Fruit fly (Drosophila melanogaster) whole organism, embryonic: Measurements from ENCODE around the gene Lamtor5.

Experiments
- B-H2 ChIP-seq: fragments of 200-800 bp; sonication (Bioruptor generic); optimal IDR thresholded peaks from 2 replicates; lab custom pipeline; 2018; ENCODE audit warnings: missing biosample characterization, mild to moderate bottlenecking, missing genetic modification characterization
- Bgb ChIP-seq: fragments of 200-800 bp; sonication (Bioruptor generic); IDR thresholded peaks from 2 replicates; pipeline ENCODE4 v1.3.6; 2022; ENCODE audit warnings: missing biosample characterization, missing genetic modification characterization; ENCODE audit not compliant: partially characterized antibody
- BtbVII ChIP-seq: fragments of 200-800 bp; sonication (Bioruptor generic); optimal IDR thresholded peaks from 3 replicates; lab custom pipeline; 2017; ENCODE audit warnings: missing biosample characterization, mild to moderate bottlenecking, missing genetic modification characterization
- CG10274 ChIP-seq: fragments of 200-800 bp; sonication (Bioruptor generic); optimal IDR thresholded peaks from 3 replicates; lab custom pipeline; 2017; ENCODE audit warnings: missing biosample characterization, mild to moderate bottlenecking, missing genetic modification characterization
- CG10431 ChIP-seq: fragments of 200-800 bp; sonication (Bioruptor generic); optimal IDR thresholded peaks from 3 replicates; lab custom pipeline; 2018; ENCODE audit warnings: missing biosample characterization, mild to moderate bottlenecking, missing genetic modification characterization
- CG11695 ChIP-seq: fragments of 200-800 bp; sonication (Bioruptor generic); IDR thresholded peaks from 3 replicates; pipeline ENCODE4 v1.3.6; 2022; ENCODE audit warnings: missing biosample characterization, missing genetic modification characterization
- CG1233 ChIP-seq: fragments of 200-800 bp; sonication (Bioruptor generic); optimal IDR thresholded peaks from 4 replicates; lab custom pipeline; 2018; ENCODE audit warnings: missing biosample characterization, mild to moderate bottlenecking, missing genetic modification characterization
- CG14050 ChIP-seq: fragments of 200-800 bp; sonication (Bioruptor generic); IDR thresholded peaks from 3 replicates; pipeline ENCODE4 v1.3.6; 2022; ENCODE audit warnings: missing biosample characterization, missing genetic modification characterization
- CG16813 ChIP-seq: fragments of 200-800 bp; sonication (Bioruptor generic); IDR thresholded peaks from 3 replicates; pipeline ENCODE4 v1.3.6; 2022; ENCODE audit warnings: missing biosample characterization, missing genetic modification characterization; ENCODE audit not compliant: partially characterized antibody
- CG17568 ChIP-seq: fragments of 200-800 bp; sonication (Bioruptor generic); optimal IDR thresholded peaks from 2 replicates; lab custom pipeline; 2018; ENCODE audit warnings: missing biosample characterization, mild to moderate bottlenecking, missing genetic modification characterization, moderate library complexity
- CG30020 ChIP-seq: fragments of 200-800 bp; optimal IDR thresholded peaks from 2 replicates; lab custom pipeline; 2019; ENCODE audit warnings: missing biosample characterization, mild to moderate bottlenecking, missing genetic modification characterization, moderate library complexity
- CG32772 ChIP-seq: fragments of 200-800 bp; sonication (Bioruptor generic); IDR thresholded peaks from 2 replicates; pipeline ENCODE4 v1.3.6; 2022; ENCODE audit warnings: missing biosample characterization, missing genetic modification characterization
- CG4617 ChIP-seq: fragments of 200-800 bp; sonication (Bioruptor generic); optimal IDR thresholded peaks from 3 replicates; lab custom pipeline; 2016; ENCODE audit warnings: missing biosample characterization, missing genetic modification characterization, borderline replicate concordance
- CG6689 ChIP-seq: fragments of 200-800 bp; sonication (Bioruptor generic); IDR thresholded peaks from 2 replicates; pipeline ENCODE4 v1.3.6; 2022; ENCODE audit warnings: missing biosample characterization, missing genetic modification characterization
- CG6854 ChIP-seq: fragments of 200-800 bp; sonication (Bioruptor generic); optimal IDR thresholded peaks from 3 replicates; lab custom pipeline; 2017; ENCODE audit warnings: missing biosample characterization, mild to moderate bottlenecking, missing genetic modification characterization
- CG8281 ChIP-seq: fragments of 200-800 bp; sonication (Bioruptor generic); optimal IDR thresholded peaks from 2 replicates; lab custom pipeline; 2018; ENCODE audit warnings: missing biosample characterization, mild to moderate bottlenecking, missing genetic modification characterization, moderate library complexity
- CrebB ChIP-seq: fragments of 200-800 bp; sonication (Bioruptor generic); optimal IDR thresholded peaks from 3 replicates; lab custom pipeline; 2018; ENCODE audit warnings: missing biosample characterization, mild to moderate bottlenecking, missing genetic modification characterization
- D19A ChIP-seq: fragments of 200-800 bp; optimal IDR thresholded peaks from 3 replicates; lab custom pipeline; 2019; ENCODE audit warnings: missing biosample characterization, mild to moderate bottlenecking, missing genetic modification characterization, moderate library complexity
- D19B ChIP-seq: fragments of 200-800 bp; sonication (Bioruptor generic); optimal IDR thresholded peaks from 2 replicates; lab custom pipeline; 2017; ENCODE audit warnings: missing biosample characterization, mild to moderate bottlenecking, missing genetic modification characterization
- ERR ChIP-seq: fragments of 200-800 bp; sonication (Bioruptor generic); optimal IDR thresholded peaks from 2 replicates; lab custom pipeline; 2016; ENCODE audit warnings: missing biosample characterization, missing genetic modification characterization
- Elba2 ChIP-seq: fragments of 200-800 bp; sonication (Bioruptor generic); optimal IDR thresholded peaks from 3 replicates; lab custom pipeline; 2016; ENCODE audit warnings: missing biosample characterization, missing genetic modification characterization
- Fer1 ChIP-seq: fragments of 200-800 bp; sonication (Bioruptor generic); optimal IDR thresholded peaks from 2 replicates; lab custom pipeline; 2017; ENCODE audit warnings: missing biosample characterization, mild to moderate bottlenecking, missing genetic modification characterization
- HHEX ChIP-seq: fragments of 200-800 bp; sonication (Bioruptor generic); optimal IDR thresholded peaks from 3 replicates; lab custom pipeline; 2017; ENCODE audit warnings: missing biosample characterization, mild to moderate bottlenecking, missing genetic modification characterization, missing genetic modification reagents
- Lpt ChIP-seq: fragments of >200 bp; optimal IDR thresholded peaks from 2 replicates; lab custom pipeline; 2018; ENCODE audit warnings: missing biosample characterization, missing genetic modification characterization
- Mes4 ChIP-seq: fragments of 200-800 bp; sonication (Bioruptor generic); optimal IDR thresholded peaks from 2 replicates; lab custom pipeline; 2016; ENCODE audit warnings: missing biosample characterization, missing genetic modification characterization
- NC2β ChIP-seq: fragments of 200-800 bp; sonication (Bioruptor generic); optimal IDR thresholded peaks from 2 replicates; lab custom pipeline; 2016; ENCODE audit warnings: missing biosample characterization, missing genetic modification characterization
- Nf-YB ChIP-seq: fragments of 200-800 bp; sonication (Bioruptor generic); optimal IDR thresholded peaks from 3 replicates; lab custom pipeline; 2019; ENCODE audit warnings: missing biosample characterization, mild to moderate bottlenecking, missing genetic modification characterization, moderate library complexity
- az2 ChIP-seq: fragments of 200-800 bp; sonication (Bioruptor generic); optimal IDR thresholded peaks from 3 replicates; lab custom pipeline; 2016; ENCODE audit warnings: missing biosample characterization, missing genetic modification characterization
- cato ChIP-seq: fragments of 200-800 bp; sonication (Bioruptor generic); optimal IDR thresholded peaks from 2 replicates; lab custom pipeline; 2016; ENCODE audit warnings: missing biosample characterization, missing genetic modification characterization, borderline replicate concordance
- crp ChIP-seq, 2 experiments: fragments of 200-800 bp; sonication (Bioruptor generic); optimal IDR thresholded peaks; 2 replicates in 1 of 2; 3 replicates in 1 of 2; lab custom pipeline; 2017; ENCODE audit warnings: missing biosample characterization in 2 of 2, missing genetic modification characterization in 2 of 2, mild to moderate bottlenecking in 1 of 2, moderate library complexity in 1 of 2
- dimm ChIP-seq: fragments of 200-800 bp; sonication (Bioruptor generic); IDR thresholded peaks from 2 replicates; pipeline ENCODE4 v1.3.6; 2022; ENCODE audit warnings: missing biosample characterization, missing genetic modification characterization
- dmrt11E ChIP-seq: fragments of 200-800 bp; sonication (Bioruptor generic); optimal IDR thresholded peaks from 3 replicates; lab custom pipeline; 2018; ENCODE audit warnings: missing biosample characterization, mild to moderate bottlenecking, missing genetic modification characterization, moderate library complexity
- ftz-f1 ChIP-seq: fragments of 200-800 bp; sonication (Bioruptor generic); optimal IDR thresholded peaks from 2 replicates; lab custom pipeline; 2016; ENCODE audit warnings: missing biosample characterization, missing genetic modification characterization
- ham ChIP-seq: fragments of 200-800 bp; sonication (Bioruptor generic); IDR thresholded peaks from 2 replicates; pipeline ENCODE4 v1.3.6; 2022; ENCODE audit warnings: missing biosample characterization, missing genetic modification characterization
- ind ChIP-seq: fragments of 200-800 bp; sonication (Bioruptor generic); optimal IDR thresholded peaks from 3 replicates; lab custom pipeline; 2016; ENCODE audit warnings: missing biosample characterization, missing genetic modification characterization
- lov ChIP-seq, 2 experiments: fragments of 200-800 bp in 1 of 2; fragments of >200 bp in 1 of 2; sonication (Bioruptor generic) in 1 of 2; IDR thresholded peaks in 1 of 2; optimal IDR thresholded peaks in 1 of 2; 2 replicates in 1 of 2; 3 replicates in 1 of 2; pipeline versions ENCODE4 v1.3.6 to Lab custom; 2017 to 2022; ENCODE audit warnings: missing biosample characterization in 1 of 2, missing genetic modification characterization in 1 of 2
- otp ChIP-seq: fragments of 200-800 bp; sonication (Bioruptor generic); IDR thresholded peaks from 3 replicates; pipeline ENCODE4, ENCODE4 v1.3.6; 2022; ENCODE audit warnings: missing biosample characterization, missing genetic modification characterization
- prd ChIP-seq, 3 experiments: fragments of >200 bp in 2 of 3; fragments of 200-800 bp in 1 of 3; sonication (Bioruptor generic) in 1 of 3; optimal IDR thresholded peaks in 2 of 3; IDR thresholded peaks in 1 of 3; 2 replicates in 2 of 3; 3 replicates in 1 of 3; pipeline versions ENCODE4 v1.3.6 to Lab custom; 2017 to 2022; ENCODE audit warnings: missing biosample characterization in 1 of 3, missing genetic modification characterization in 1 of 3
- pzg ChIP-seq: fragments of 200-800 bp; sonication (Bioruptor generic); optimal IDR thresholded peaks from 3 replicates; lab custom pipeline; 2018; ENCODE audit warnings: missing biosample characterization, mild to moderate bottlenecking, missing genetic modification characterization, moderate library complexity
- run ChIP-seq: fragments of 200-800 bp; sonication (Bioruptor generic); optimal IDR thresholded peaks from 3 replicates; lab custom pipeline; 2018; ENCODE audit warnings: missing biosample characterization, mild to moderate bottlenecking, missing genetic modification characterization
- seq ChIP-seq: fragments of 200-800 bp; sonication (Bioruptor generic); IDR thresholded peaks from 2 replicates; pipeline ENCODE4 v1.3.6; 2022; ENCODE audit warnings: missing biosample characterization, missing genetic modification characterization
- slou ChIP-seq: fragments of 200-800 bp; sonication (Bioruptor generic); optimal IDR thresholded peaks from 3 replicates; lab custom pipeline; 2016; ENCODE audit warnings: missing biosample characterization, missing genetic modification characterization
- sr ChIP-seq: fragments of 200-800 bp; sonication (Bioruptor generic); IDR thresholded peaks from 3 replicates; pipeline ENCODE4 v1.3.6; 2022; ENCODE audit warnings: missing biosample characterization, missing genetic modification characterization
- ssp ChIP-seq: fragments of 200-800 bp; sonication (Bioruptor generic); IDR thresholded peaks from 2 replicates; pipeline ENCODE4 v1.3.6; 2022; ENCODE audit warnings: missing biosample characterization, missing genetic modification characterization
- tap ChIP-seq: fragments of 200-800 bp; optimal IDR thresholded peaks from 3 replicates; lab custom pipeline; 2019; ENCODE audit warnings: missing biosample characterization, mild to moderate bottlenecking, missing genetic modification characterization, moderate library complexity
- trem ChIP-seq: fragments of 200-800 bp; optimal IDR thresholded peaks from 3 replicates; lab custom pipeline; 2019; ENCODE audit warnings: missing biosample characterization, mild to moderate bottlenecking, missing genetic modification characterization, moderate library complexity
- zen ChIP-seq: fragments of 200-800 bp; sonication (Bioruptor generic); optimal IDR thresholded peaks from 3 replicates; lab custom pipeline; 2018; ENCODE audit warnings: missing biosample characterization, mild to moderate bottlenecking, missing genetic modification characterization, moderate library complexity
- zfh1 ChIP-seq: fragments of 200-800 bp; sonication (Bioruptor generic); IDR thresholded peaks from 3 replicates; pipeline ENCODE4 v1.3.6; 2022; ENCODE audit warnings: missing biosample characterization, missing genetic modification characterization

Gene Lamtor5

dm6 chrX:1877107-1877736 is 18.5 kb upstream of the Lamtor5 start, which contains the start of the genes CG14817 and CG14805 (continued):
- TF ChIP-seq CG8281 (tag; lab: Kevin White, UChicago) (no peak), CrebB (tag; lab: Kevin White, UChicago) (peak; percentile 90), Bgb (GFP tag; lab: Robert Waterston, UW) (peak; percentile 60; the same call in 1 of the 2 replicates), Elba2 (GFP tag; lab: Kevin White, UChicago) (no peak), NC2β (peak; percentile 65), az2 (GFP tag; lab: Kevin White, UChicago) (peak; percentile 29), slou (no peak), ham (GFP tag; lab: Robert Waterston, UW) (no peak), B-H2 (GFP tag; lab: Kevin White, UChicago) (peak; percentile 91), Fer1 (GFP tag; lab: Kevin White, UChicago) (peak; percentile 93), lov (optimal IDR thresholded peaks at IDR 0.05; lab: Kevin White, UChicago) (no peak), lov (GFP tag; IDR thresholded peaks at IDR 0.05; lab: Robert Waterston, UW) (peak; percentile 71; the same call in 1 of the 3 replicates), trem (tag; lab: Kevin White, UChicago) (peak; percentile 88), sr (GFP tag; lab: Robert Waterston, UW) (peak; percentile 41; the same call in 1 of the 3 replicates), CG16813 (GFP tag; lab: Robert Waterston, UW) (peak; percentile 58), Nf-YB (GFP tag; lab: Kevin White, UChicago) (peak; percentile 51), seq (GFP tag; lab: Robert Waterston, UW) (peak; percentile 58; the same call in 1 of the 2 replicates), ERR (GFP tag; lab: Kevin White, UChicago) (no peak), ind (no peak), crp (GFP tag; optimal IDR thresholded peaks at IDR 0.05; lab: Kevin White, UChicago) (peak in 1 of 2 experiments; percentile 22), CG1233 (peak; percentile 83), Lpt (no peak), dimm (GFP tag; lab: Robert Waterston, UW) (no peak), CG10274 (GFP tag; lab: Kevin White, UChicago) (peak; percentile 54), dmrt11E (tag; lab: Kevin White, UChicago) (peak; percentile 59), prd (optimal IDR thresholded peaks at IDR 0.05; lab: Kevin White, UChicago) (no peak), prd (GFP tag; IDR thresholded peaks at IDR 0.05; lab: Robert Waterston, UW) (no peak), BtbVII (peak; percentile 87), D19A (tag; lab: Kevin White, UChicago) (peak; percentile 21), otp (GFP tag; lab: Robert Waterston, UW) (0 out of 3 replicates have a peak, but pooled peaks have one; percentile 48), zen (tag; lab: Kevin White, UChicago) (peak; percentile 37), cato (GFP tag; lab: Kevin White, UChicago) (no peak), CG4617 (GFP tag; lab: Kevin White, UChicago) (peak; percentile 74), CG32772 (GFP tag; lab: Robert Waterston, UW) (no peak), CG14050 (GFP tag; lab: Robert Waterston, UW) (peak; percentile 59; the same call in 2 of the 3 replicates), CG30020 (peak; percentile 40), D19B (GFP tag; lab: Kevin White, UChicago) (peak; percentile 52), ftz-f1 (GFP tag; lab: Kevin White, UChicago) (peak; percentile 31), pzg (GFP tag; lab: Kevin White, UChicago) (peak; percentile 65), zfh1 (GFP tag; lab: Robert Waterston, UW) (peak; percentile 51; the same call in 1 of the 3 replicates), tap (tag; lab: Kevin White, UChicago) (peak; percentile 69), HHEX (GFP tag; lab: Kevin White, UChicago) (peak; percentile 84), ssp (no peak), CG11695 (peak; percentile 55; the same call in 1 of the 3 replicates), CG10431 (peak; percentile 81), run (tag; lab: Kevin White, UChicago) (no peak), CG17568 (no peak), CG6854 (GFP tag; lab: Kevin White, UChicago) (peak; percentile 83), CG6689 (GFP tag; lab: Robert Waterston, UW) (0 out of 2 replicates have a peak, but pooled peaks have one; percentile 19), Mes4 (GFP tag; lab: Kevin White, UChicago) (peak; percentile 58)
